Fruit fly (Drosophila melanogaster) whole organism, adult: ENCODE data around the gene tgo.
A peak's percentile ranks its signal among the peaks of the same experiment; 100 is the strongest.

Source experiments
- CG11617 ChIP-seq: fragments of 200-800 bp; sonication (Bioruptor generic); optimal IDR thresholded peaks from 2 replicates; lab custom pipeline; 2017; ENCODE audit warnings: mild to moderate bottlenecking, missing biosample characterization, missing genetic modification reagents, missing genetic modification characterization
- CG12768 ChIP-seq: fragments of 200-800 bp; sonication (Bioruptor generic); optimal IDR thresholded peaks from 2 replicates; lab custom pipeline; 2017; ENCODE audit warnings: missing biosample characterization, missing genetic modification characterization, mild to moderate bottlenecking, moderate library complexity, missing genetic modification reagents
- CG14711 ChIP-seq: fragments of 200-800 bp; sonication (Bioruptor generic); optimal IDR thresholded peaks from 2 replicates; lab custom pipeline; 2018; ENCODE audit warnings: missing biosample characterization, mild to moderate bottlenecking, missing genetic modification characterization, moderate library complexity
- CG1620 ChIP-seq: fragments of 200-800 bp; sonication (Bioruptor generic); optimal IDR thresholded peaks from 2 replicates; lab custom pipeline; 2016; ENCODE audit warnings: missing biosample characterization, missing genetic modification characterization
- CG33017 ChIP-seq: fragments of 200-800 bp; sonication (Bioruptor generic); optimal IDR thresholded peaks from 2 replicates; lab custom pipeline; 2018; ENCODE audit warnings: missing biosample characterization, mild to moderate bottlenecking, missing genetic modification characterization, moderate library complexity
- CG5204 ChIP-seq: fragments of 200-800 bp; sonication (Bioruptor generic); optimal IDR thresholded peaks from 2 replicates; lab custom pipeline; 2016; ENCODE audit warnings: missing biosample characterization, missing genetic modification characterization
- CG7045 ChIP-seq: fragments of 200-800 bp; sonication (Bioruptor generic); optimal IDR thresholded peaks from 2 replicates; lab custom pipeline; 2017; ENCODE audit warnings: missing biosample characterization, mild to moderate bottlenecking, missing genetic modification characterization
- CG7101 ChIP-seq: fragments of 200-800 bp; sonication (Bioruptor generic); optimal IDR thresholded peaks from 2 replicates; lab custom pipeline; 2018; ENCODE audit warnings: missing biosample characterization, mild to moderate bottlenecking, missing genetic modification characterization, moderate library complexity
- Clk ChIP-seq: fragments of 200-800 bp; sonication (Bioruptor generic); optimal IDR thresholded peaks from 2 replicates; lab custom pipeline; 2017; ENCODE audit warnings: missing biosample characterization, missing genetic modification characterization
- Crg-1 ChIP-seq: fragments of 200-800 bp; sonication (Bioruptor generic); optimal IDR thresholded peaks from 2 replicates; lab custom pipeline; 2016; ENCODE audit warnings: missing biosample characterization, missing genetic modification characterization
- Hr96 ChIP-seq: fragments of 200-800 bp; sonication (Bioruptor generic); optimal IDR thresholded peaks from 2 replicates; lab custom pipeline; 2016; ENCODE audit warnings: missing biosample characterization, missing genetic modification characterization
- Mnt ChIP-seq: fragments of 200-800 bp; sonication (Bioruptor generic); optimal IDR thresholded peaks from 2 replicates; lab custom pipeline; 2016; ENCODE audit warnings: missing biosample characterization, mild to moderate bottlenecking, missing genetic modification characterization
- bab1 ChIP-seq: fragments of 200-800 bp; sonication (Bioruptor generic); optimal IDR thresholded peaks from 3 replicates; lab custom pipeline; 2019; ENCODE audit warnings: missing biosample characterization, mild to moderate bottlenecking, missing genetic modification characterization, moderate library complexity
- cic ChIP-seq: fragments of 200-800 bp; sonication (Bioruptor generic); optimal IDR thresholded peaks from 2 replicates; lab custom pipeline; 2017; ENCODE audit warnings: missing biosample characterization, mild to moderate bottlenecking, missing genetic modification characterization, moderate library complexity
- cnc ChIP-seq, 2 experiments: fragments of >200 bp; optimal IDR thresholded peaks; 2 replicates each; lab custom pipeline; 2017
- kay ChIP-seq: fragments of 200-800 bp; sonication (Bioruptor generic); peaks from one replicate; lab custom pipeline; 2016; ENCODE audit warnings: missing biosample characterization, missing genetic modification characterization, borderline replicate concordance
- ovo ChIP-seq: fragments of 200-800 bp; sonication (Bioruptor generic); optimal IDR thresholded peaks from 2 replicates; lab custom pipeline; 2016; ENCODE audit warnings: missing biosample characterization, missing genetic modification characterization
- pad ChIP-seq: fragments of 200-800 bp; sonication (Bioruptor generic); optimal IDR thresholded peaks from 3 replicates; lab custom pipeline; 2017; ENCODE audit warnings: missing biosample characterization, missing genetic modification characterization, mild to moderate bottlenecking, moderate library complexity, missing genetic modification reagents
- tj ChIP-seq: fragments of 200-800 bp; sonication (Bioruptor generic); optimal IDR thresholded peaks from 3 replicates; lab custom pipeline; 2017; ENCODE audit warnings: missing biosample characterization, mild to moderate bottlenecking, missing genetic modification characterization, moderate library complexity
- toe ChIP-seq: fragments of 200-800 bp; sonication (Bioruptor generic); optimal IDR thresholded peaks from 2 replicates; lab custom pipeline; 2016; ENCODE audit warnings: missing biosample characterization, missing genetic modification characterization

The tgo gene

DNA sequence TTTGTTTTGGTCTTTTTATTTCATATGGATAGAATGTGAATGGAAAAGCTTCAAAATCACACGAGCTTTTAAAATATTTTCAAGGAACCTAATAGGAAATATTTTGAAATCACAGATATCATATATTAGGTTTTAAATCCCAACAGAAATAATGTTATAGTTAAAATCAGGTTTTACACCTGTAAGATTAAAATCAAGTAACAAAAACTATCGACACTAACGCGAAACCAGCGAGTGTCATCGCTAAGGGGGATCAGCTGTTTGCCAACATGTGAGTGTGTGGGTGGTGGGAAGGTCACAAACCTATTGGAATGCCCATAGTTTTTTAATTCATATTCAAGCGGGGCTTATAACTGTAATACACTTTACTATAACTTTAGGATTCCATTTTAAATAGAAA, 18.8 kb upstream of the tgo start, which contains the start of gene hyx:
TSS of gene hyx (plus strand) at position 109 of the 400 bp plus-strand sequence.
- TF ChIP-seq CG7045 (GFP tag; lab: Kevin White, UChicago) (no peak), Crg-1 (peak; percentile 53), CG11617 (GFP tag; lab: Kevin White, UChicago) (peak; percentile 49), CG12768 (GFP tag; lab: Kevin White, UChicago) (peak; percentile 31), tj (GFP tag; lab: Kevin White, UChicago) (no peak), CG33017 (tag; lab: Kevin White, UChicago) (peak; percentile 14), CG5204 (GFP tag; lab: Kevin White, UChicago) (no peak), Hr96 (GFP tag; lab: Kevin White, UChicago) (no peak), kay (GFP tag; lab: Kevin White, UChicago) (peak; percentile 62), Mnt (GFP tag; lab: Kevin White, UChicago) (peak; percentile 60), CG7101 (tag; lab: Kevin White, UChicago) (peak; percentile 41), bab1 (peak; percentile 66), pad (GFP tag; lab: Kevin White, UChicago) (peak; percentile 78), cic (peak; percentile 59), toe (GFP tag; lab: Kevin White, UChicago) (no peak), cnc (optimal IDR thresholded peaks at IDR 0.05; lab: Kevin White, UChicago) (no peak), Clk (GFP tag; lab: Kevin White, UChicago) (no peak), CG1620 (GFP tag; lab: Kevin White, UChicago) (peak; percentile 32), ovo (GFP tag; lab: Kevin White, UChicago) (no peak), CG14711 (tag; lab: Kevin White, UChicago) (peak; percentile 21)

DNA sequence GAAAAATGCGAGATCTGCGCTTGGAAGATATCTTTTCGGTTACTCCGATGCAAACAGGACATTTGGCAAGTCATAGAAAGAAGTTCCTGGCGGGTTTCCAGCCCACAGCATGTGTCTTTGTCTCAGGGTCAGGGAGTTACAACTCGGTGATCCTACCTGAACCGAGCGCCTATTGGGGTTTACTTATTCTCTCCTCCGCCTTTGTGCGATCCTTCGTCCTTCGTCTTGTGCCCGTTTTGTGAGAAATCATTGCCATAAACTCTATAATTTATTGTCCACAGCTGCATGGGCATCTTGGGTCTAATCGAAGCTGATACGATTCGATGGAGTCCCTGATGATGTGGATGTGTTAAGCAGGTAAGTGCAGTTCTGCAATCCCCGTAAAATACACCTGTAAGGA, 18.1 kb upstream of the tgo start:
- no peak for TF ChIP-seq cnc (optimal IDR thresholded peaks at IDR 0.05; lab: Kevin White, UChicago)
- TF ChIP-seq cic: no peak
- TF ChIP-seq CG5204 (GFP tag; lab: Kevin White, UChicago): no peak
- no peak for TF ChIP-seq Hr96 (GFP tag; lab: Kevin White, UChicago)

DNA sequence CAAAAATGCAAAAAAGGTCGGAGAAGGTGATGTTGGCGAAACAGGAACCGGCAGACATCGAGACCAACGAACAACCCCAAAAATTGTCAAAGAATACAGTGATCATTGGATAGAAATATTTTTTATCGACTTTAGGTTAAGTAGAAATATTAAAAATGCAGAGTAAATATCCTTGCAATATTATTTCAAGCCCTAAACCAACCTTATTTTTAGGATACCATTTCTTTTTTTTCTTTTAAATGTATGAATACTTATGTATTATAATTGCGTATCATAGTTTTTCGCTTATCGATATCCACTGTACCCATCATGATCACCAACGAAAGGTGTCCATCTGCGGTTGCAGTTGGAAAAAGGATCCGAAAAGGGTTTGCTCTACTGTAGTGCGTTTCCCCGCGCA, 15.4 kb upstream of the tgo start:
- no peak for TF ChIP-seq bab1
- TF ChIP-seq CG1620 (GFP tag; lab: Kevin White, UChicago): no peak
- no peak for TF ChIP-seq CG11617 (GFP tag; lab: Kevin White, UChicago)
- TF ChIP-seq Hr96 (GFP tag; lab: Kevin White, UChicago): no peak
- TF ChIP-seq tj (GFP tag; lab: Kevin White, UChicago): no peak
- TF ChIP-seq toe (GFP tag; lab: Kevin White, UChicago): no peak
- no peak for TF ChIP-seq pad (GFP tag; lab: Kevin White, UChicago)
- TF ChIP-seq CG12768 (GFP tag; lab: Kevin White, UChicago): no peak
- no peak for TF ChIP-seq CG33017 (tag; lab: Kevin White, UChicago)
- no peak for TF ChIP-seq CG14711 (tag; lab: Kevin White, UChicago)
- TF ChIP-seq CG7045 (GFP tag; lab: Kevin White, UChicago): no peak
- no peak for TF ChIP-seq Crg-1
- no peak for TF ChIP-seq Mnt (GFP tag; lab: Kevin White, UChicago)
- no peak for TF ChIP-seq cnc (optimal IDR thresholded peaks at IDR 0.05; lab: Kevin White, UChicago)
- TF ChIP-seq CG5204 (GFP tag; lab: Kevin White, UChicago): no peak
- no peak for TF ChIP-seq kay (GFP tag; lab: Kevin White, UChicago)
- no peak for TF ChIP-seq CG7101 (tag; lab: Kevin White, UChicago)
- TF ChIP-seq cic: no peak

DNA sequence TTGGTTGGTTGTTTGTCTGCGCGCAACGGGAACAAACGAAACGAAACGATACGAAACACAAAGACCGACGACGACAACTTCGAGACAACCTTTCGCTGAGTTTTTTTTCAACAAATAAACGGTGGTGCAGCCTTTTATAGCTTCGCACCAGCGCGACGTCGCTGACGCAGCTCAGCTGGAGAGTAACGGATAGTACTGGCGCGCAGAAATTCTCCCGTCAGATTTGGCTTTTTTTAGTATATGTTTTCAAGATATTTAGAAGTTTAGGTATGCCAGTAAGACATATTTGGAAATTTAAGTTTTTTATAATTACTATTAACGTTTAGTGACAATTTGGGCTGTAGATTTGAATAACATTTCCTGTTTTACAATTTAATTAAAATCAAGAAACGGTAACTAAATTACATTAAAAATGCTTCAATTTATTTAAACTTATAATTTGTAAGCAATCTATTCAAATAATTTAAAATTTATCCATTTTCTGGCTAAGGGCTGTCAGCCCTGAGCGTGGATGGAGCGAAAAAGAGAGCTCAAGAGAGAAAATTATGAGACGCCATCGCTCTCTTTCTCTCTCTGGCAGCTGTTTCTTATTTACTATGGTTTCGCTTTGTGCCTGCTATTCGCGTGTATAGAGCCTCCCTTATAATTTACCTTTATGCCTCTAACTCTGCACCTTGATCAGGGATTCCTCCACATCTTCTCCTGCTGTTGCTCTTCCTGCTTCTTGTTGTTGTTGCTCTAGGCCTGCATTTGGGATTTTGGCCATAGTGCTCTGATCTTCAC, 14.0 kb upstream of the tgo start:
- TF ChIP-seq CG11617 (GFP tag; lab: Kevin White, UChicago): peak; percentile 86
- peak; percentile 48 for TF ChIP-seq Hr96 (GFP tag; lab: Kevin White, UChicago)
- peak; percentile 75 for TF ChIP-seq CG7101 (tag; lab: Kevin White, UChicago)
- peak; percentile 24 for TF ChIP-seq cic
- peak; percentile 72 for TF ChIP-seq CG33017 (tag; lab: Kevin White, UChicago)
- TF ChIP-seq CG5204 (GFP tag; lab: Kevin White, UChicago): no peak
- TF ChIP-seq toe (GFP tag; lab: Kevin White, UChicago): peak; percentile 25
- TF ChIP-seq CG1620 (GFP tag; lab: Kevin White, UChicago): peak; percentile 12
- peak; percentile 26 for TF ChIP-seq Mnt (GFP tag; lab: Kevin White, UChicago)
- no peak for TF ChIP-seq cnc (optimal IDR thresholded peaks at IDR 0.05; lab: Kevin White, UChicago)
- TF ChIP-seq kay (GFP tag; lab: Kevin White, UChicago): peak; percentile 51
- TF ChIP-seq CG12768 (GFP tag; lab: Kevin White, UChicago): peak; percentile 46
- TF ChIP-seq CG14711 (tag; lab: Kevin White, UChicago): peak; percentile 73
- TF ChIP-seq tj (GFP tag; lab: Kevin White, UChicago): peak; percentile 84
- peak; percentile 64 for TF ChIP-seq ovo (GFP tag; lab: Kevin White, UChicago)
- peak; percentile 59 for TF ChIP-seq CG7045 (GFP tag; lab: Kevin White, UChicago)
- TF ChIP-seq bab1: peak; percentile 87
- peak; percentile 62 for TF ChIP-seq pad (GFP tag; lab: Kevin White, UChicago)
- TF ChIP-seq Crg-1: peak; percentile 45
- TF ChIP-seq Clk (GFP tag; lab: Kevin White, UChicago): no peak

DNA sequence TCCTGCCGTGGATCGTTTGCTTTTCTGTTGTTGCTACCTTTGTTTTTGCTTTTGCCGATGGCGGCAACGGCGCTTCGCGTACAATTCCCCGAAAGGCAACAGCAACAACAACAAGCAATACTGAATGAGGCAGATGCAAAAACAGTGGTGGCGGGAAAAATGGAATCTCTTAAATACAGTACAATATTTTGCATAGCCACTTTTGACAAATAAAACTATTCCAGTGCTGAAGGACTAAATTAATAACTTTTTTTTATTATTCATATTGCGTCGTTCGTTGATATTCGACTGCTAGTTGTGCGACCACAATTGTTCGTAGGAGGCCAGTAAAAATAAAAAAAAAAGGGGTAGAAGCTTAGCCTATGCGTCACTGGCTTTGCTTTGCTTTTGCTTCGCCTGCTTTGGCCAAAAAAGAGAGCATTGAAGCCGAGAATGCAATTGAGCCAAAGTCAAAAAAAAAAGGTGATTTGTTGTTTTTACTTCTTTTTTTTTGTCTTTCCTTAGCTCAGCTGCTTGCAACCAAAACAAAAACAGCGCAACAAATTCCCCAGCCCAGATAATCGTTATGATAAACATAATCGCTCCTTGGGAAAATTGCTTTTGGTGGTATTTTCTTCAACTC, 12.1 kb upstream of the tgo start:
- TF ChIP-seq CG1620 (GFP tag; lab: Kevin White, UChicago): no peak
- no peak for TF ChIP-seq Crg-1
- TF ChIP-seq Clk (GFP tag; lab: Kevin White, UChicago): peak; percentile 33
- TF ChIP-seq kay (GFP tag; lab: Kevin White, UChicago): peak; percentile 96
- TF ChIP-seq cic: no peak
- no peak for TF ChIP-seq Mnt (GFP tag; lab: Kevin White, UChicago)
- TF ChIP-seq ovo (GFP tag; lab: Kevin White, UChicago): no peak
- TF ChIP-seq tj (GFP tag; lab: Kevin White, UChicago): peak; percentile 19
- TF ChIP-seq bab1: peak; percentile 73
- TF ChIP-seq Hr96 (GFP tag; lab: Kevin White, UChicago): peak; percentile 40
- peak; percentile 73 for TF ChIP-seq CG7101 (tag; lab: Kevin White, UChicago)
- TF ChIP-seq pad (GFP tag; lab: Kevin White, UChicago): peak; percentile 40
- TF ChIP-seq CG7045 (GFP tag; lab: Kevin White, UChicago): peak; percentile 51
- TF ChIP-seq CG11617 (GFP tag; lab: Kevin White, UChicago): peak; percentile 37
- TF ChIP-seq CG14711 (tag; lab: Kevin White, UChicago): peak; percentile 75
- no peak for TF ChIP-seq toe (GFP tag; lab: Kevin White, UChicago)
- no peak for TF ChIP-seq CG12768 (GFP tag; lab: Kevin White, UChicago)
- TF ChIP-seq cnc (optimal IDR thresholded peaks at IDR 0.05; lab: Kevin White, UChicago): no peak
- TF ChIP-seq CG5204 (GFP tag; lab: Kevin White, UChicago): no peak
- peak; percentile 81 for TF ChIP-seq CG33017 (tag; lab: Kevin White, UChicago)
